Worm (Caenorhabditis elegans): ENCODE measurements around the gene tag-131.

DNA sequence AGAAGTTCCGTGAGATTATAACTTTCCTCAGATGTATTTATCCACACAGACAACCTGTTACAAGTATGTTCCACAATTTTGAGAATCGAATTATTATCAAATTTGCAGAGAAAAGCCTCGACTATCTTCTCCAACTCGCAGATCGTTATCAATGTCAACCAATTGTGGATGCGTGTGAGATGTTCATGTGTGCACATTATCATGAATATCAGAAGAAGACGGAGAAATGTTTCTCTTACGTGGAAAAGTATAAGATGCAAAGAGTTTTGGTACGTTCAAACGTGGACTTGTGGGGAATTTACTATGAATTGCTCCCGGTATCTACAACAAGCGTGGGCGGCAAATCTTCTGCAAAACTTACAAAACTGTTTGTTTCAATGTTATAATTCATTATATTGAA, 46.4 kb upstream of the tag-131 start:
- TF ChIP-seq dmd-9 (GFP tag; IDR thresholded peaks at IDR 0.05) (no peak), fos-1 (tag; optimal IDR thresholded peaks at IDR 0.05) (no peak), ztf-7 (tag; optimal IDR thresholded peaks at IDR 0.05) (no peak), dpl-1 (GFP tag; optimal IDR thresholded peaks at IDR 0.05) (no peak), lir-3 (tag; optimal IDR thresholded peaks at IDR 0.05) (no peak)
